Worm (Caenorhabditis elegans): ENCODE results near the gene T12C9.7.

DNA sequence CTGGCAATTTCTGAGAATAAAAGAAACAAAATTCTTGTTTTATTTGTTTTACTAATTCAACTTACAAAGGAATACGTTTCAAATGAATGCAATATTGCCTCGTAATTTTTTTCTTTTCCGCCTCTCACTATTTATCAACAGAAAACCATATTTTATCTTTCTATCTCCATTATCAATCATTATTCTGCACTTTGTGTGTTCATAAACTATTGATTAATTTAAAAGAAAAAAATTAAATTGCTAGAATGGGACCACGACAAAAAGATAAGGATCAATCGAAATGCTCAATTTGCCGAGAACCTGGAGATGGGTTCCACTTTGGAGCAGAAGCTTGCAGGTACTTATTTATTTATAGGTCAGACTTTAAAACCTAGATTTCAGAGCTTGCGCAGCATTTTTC is 25.6 kb downstream of the T12C9.7 start, which contains the start of gene nhr-273:
- TF ChIP-seq nhr-237 (tag; optimal IDR thresholded peaks at IDR 0.05) (no peak), lin-13 (GFP tag; optimal IDR thresholded peaks at IDR 0.05) (no peak), hlh-30 (tag; optimal IDR thresholded peaks at IDR 0.05; ENCODE audit: insufficient read depth) (no peak), pha-4 (GFP tag; IDR thresholded peaks at IDR 0.05) (no peak), pha-4 (tag; optimal IDR thresholded peaks at IDR 0.05) (no peak), R02D3.7 (tag; optimal IDR thresholded peaks at IDR 0.05) (no peak)
